Worm (Caenorhabditis elegans): ENCODE results near the gene srz-37.

DNA sequence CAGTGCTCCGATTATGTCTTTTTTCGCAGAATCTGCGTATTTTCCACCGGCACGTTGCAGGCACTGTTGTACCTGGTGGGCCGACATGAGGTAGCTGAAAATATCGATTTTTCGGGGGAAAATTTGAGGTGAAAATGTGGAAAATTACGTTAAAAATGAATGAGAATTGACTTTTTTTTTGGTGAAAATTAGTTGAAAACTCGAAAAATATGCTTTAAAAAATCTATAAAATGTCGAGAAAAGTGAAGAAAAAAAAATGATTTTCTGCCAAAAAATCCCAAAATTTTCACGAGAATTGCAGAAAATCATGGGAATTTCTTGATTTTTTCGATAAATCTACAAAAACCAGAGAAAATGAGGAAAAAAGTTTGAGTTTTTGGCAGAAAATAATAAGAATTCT, 32.8 kb upstream of the srz-37 start, which contains the start of gene tsg-101:
- TF ChIP-seq mes-4 (tag; optimal IDR thresholded peaks at IDR 0.05) (no peak), zfh-2 (GFP tag; conservative IDR thresholded peaks at IDR 0.05) (no peak), T07F8.4 (tag; optimal IDR thresholded peaks at IDR 0.05) (no peak), snpc-4 (GFP tag; optimal IDR thresholded peaks at IDR 0.05) (no peak), snpc-4 (tag; optimal IDR thresholded peaks at IDR 0.05) (no peak), snpc-3.4 (tag; optimal IDR thresholded peaks at IDR 0.05) (no peak), hlh-12 (tag; optimal IDR thresholded peaks at IDR 0.05) (no peak)
